Worm (Caenorhabditis elegans) whole organism, young adult: ENCODE data around the gene BE0003N10.1.

ENCODE experiments used
- K12H6.12 ChIP-seq: fragments of 200-800 bp; sonication (Bioruptor generic); optimal IDR thresholded peaks from 2 replicates; lab custom pipeline; 2018; ENCODE audit warnings: mild to moderate bottlenecking, missing genetic modification characterization, missing compliant biosample characterization
- bed-2 ChIP-seq: fragments of 200-800 bp; sonication (Bioruptor generic); IDR thresholded peaks from 2 replicates; pipeline ENCODE4 v1.3.6; 2022; ENCODE audit warnings: missing genetic modification reagents, missing genetic modification characterization, missing compliant biosample characterization
- ceh-100 ChIP-seq: fragments of 200-800 bp; sonication (Bioruptor generic); IDR thresholded peaks from 2 replicates; pipeline ENCODE4 v1.3.6; 2022; ENCODE audit warnings: missing genetic modification reagents, missing genetic modification characterization, missing compliant biosample characterization

DNA sequence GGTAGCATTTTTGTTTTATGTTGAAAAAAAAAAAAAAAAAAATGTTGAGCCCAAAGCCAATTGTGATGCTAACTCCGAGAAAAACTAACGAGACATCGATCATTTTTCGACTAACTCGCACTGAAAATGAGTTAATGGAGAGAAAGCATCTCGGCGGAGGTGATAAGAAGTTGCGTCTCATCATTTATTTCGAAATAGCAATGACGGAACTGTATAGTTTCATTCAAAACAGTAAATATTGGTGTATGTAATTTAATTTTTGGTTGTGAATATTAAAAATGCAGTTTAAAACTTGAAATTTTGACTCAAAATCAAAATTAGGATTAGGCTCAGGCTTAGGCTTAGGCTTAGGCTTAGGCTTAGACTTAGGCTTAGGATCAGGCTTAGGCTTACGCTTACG lies 11.0 kb upstream of the BE0003N10.1 start, which contains the start of gene clc-25:
- TF ChIP-seq ceh-100 (no peak), K12H6.12 (tag; lab: Kevin White, UChicago) (no peak), bed-2 (GFP tag; lab: Robert Waterston, UW) (no peak)
